Fruit fly (Drosophila melanogaster) Kc167 (cell line): ENCODE data around the gene Actbeta.

ENCODE experiments used
- Myc ChIP-seq: fragments of >200 bp; optimal IDR thresholded peaks from 2 replicates; lab custom pipeline; 2017; ENCODE audit warnings: missing external identifiers
- Sin3A ChIP-seq: fragments of >200 bp; optimal IDR thresholded peaks from 2 replicates; lab custom pipeline; 2018; ENCODE audit warnings: missing external identifiers
- h ChIP-seq: fragments of >200 bp; optimal IDR thresholded peaks from 3 replicates; lab custom pipeline; 2018; ENCODE audit warnings: missing external identifiers
- insv ChIP-seq: fragments of >200 bp; optimal IDR thresholded peaks from 3 replicates; lab custom pipeline; 2018; ENCODE audit warnings: missing external identifiers
- psq ChIP-seq: fragments of >200 bp; optimal IDR thresholded peaks from 2 replicates; lab custom pipeline; 2017; ENCODE audit warnings: missing external identifiers
- ttk ChIP-seq: sonication (Bioruptor generic); optimal IDR thresholded peaks from 2 replicates; lab custom pipeline; 2017; ENCODE audit warnings: missing external identifiers

dm6 chr4:1115299-1115698 is 30.7 kb upstream of the Actbeta start:
- TF ChIP-seq Myc (lab: Kevin White, UChicago) (no peak), psq (no peak), h (no peak), Sin3A (lab: Kevin White, UChicago) (no peak), insv (lab: Kevin White, UChicago) (no peak), ttk (lab: Kevin White, UChicago) (no peak)
